Worm (Caenorhabditis elegans): ENCODE measurements around the gene nhr-219.
A peak's percentile ranks its signal among the peaks of the same experiment; 100 is the strongest.

The nhr-219 gene

ce11 chrV:8983604-8984003 is 17.6 kb upstream of the nhr-219 start, which contains the start of gene str-86:
Gene str-86, minus strand, starts transcription at chrV:8983704.
- TF ChIP-seq unc-39 (tag; optimal IDR thresholded peaks at IDR 0.05), result no peak
- no peak for TF ChIP-seq elt-3 (tag; optimal IDR thresholded peaks at IDR 0.05)
- no peak for TF ChIP-seq blmp-1 (tag; optimal IDR thresholded peaks at IDR 0.05; ENCODE audit: insufficient read depth)
- no peak for TF ChIP-seq sma-3 (GFP tag; optimal IDR thresholded peaks at IDR 0.05)
- TF ChIP-seq unc-62 (GFP tag; optimal IDR thresholded peaks at IDR 0.05), result no peak
- no peak for TF ChIP-seq nhr-237 (tag; optimal IDR thresholded peaks at IDR 0.05)
- TF ChIP-seq lin-13 (GFP tag; optimal IDR thresholded peaks at IDR 0.05), result no peak

- TF ChIP-seq ZK546.5 (tag; optimal IDR thresholded peaks at IDR 0.05) (no peak), sma-3 (GFP tag; optimal IDR thresholded peaks at IDR 0.05) (no peak), mdl-1 (tag; optimal IDR thresholded peaks at IDR 0.05) (no peak), nhr-6 (tag; optimal IDR thresholded peaks at IDR 0.05) (no peak), mbf-1 (tag; optimal IDR thresholded peaks at IDR 0.05) (no peak), egl-27 (tag; optimal IDR thresholded peaks at IDR 0.05) (no peak), snpc-4 (tag; optimal IDR thresholded peaks at IDR 0.05) (no peak), zag-1 (tag; optimal IDR thresholded peaks at IDR 0.05) (no peak)
These were observed 14.9 kb upstream of the nhr-219 start, which contains the start of gene str-84 for ce11 chrV:8980845-8981244. Gene str-84, minus strand, starts transcription at chrV:8980945.

- no peak for TF ChIP-seq C34F6.9 (tag; optimal IDR thresholded peaks at IDR 0.05)
- no peak for TF ChIP-seq fos-1 (tag; optimal IDR thresholded peaks at IDR 0.05)
- no peak for TF ChIP-seq egl-27 (tag; optimal IDR thresholded peaks at IDR 0.05)
- no peak for TF ChIP-seq nhr-77 (tag; optimal IDR thresholded peaks at IDR 0.05)
- TF ChIP-seq Y55F3AM.14 (GFP tag; optimal IDR thresholded peaks at IDR 0.05), result no peak
- TF ChIP-seq F13H6.1 (tag; optimal IDR thresholded peaks at IDR 0.05), result no peak
- TF ChIP-seq dmd-4 (tag; optimal IDR thresholded peaks at IDR 0.05), result no peak
- TF ChIP-seq mdl-1 (tag; optimal IDR thresholded peaks at IDR 0.05), result no peak
- TF ChIP-seq ztf-1 (GFP tag; conservative IDR thresholded peaks at IDR 0.05), result no peak
- TF ChIP-seq ceh-82 (tag; optimal IDR thresholded peaks at IDR 0.05), result no peak
- no peak for TF ChIP-seq elt-3 (tag; optimal IDR thresholded peaks at IDR 0.05)
These were observed 11.9 kb upstream of the nhr-219 start for ce11 chrV:8977895-8978294.

- no peak for TF ChIP-seq sma-9 (GFP tag; optimal IDR thresholded peaks at IDR 0.05)
- TF ChIP-seq sma-9 (tag; optimal IDR thresholded peaks at IDR 0.05), result no peak
- no peak for TF ChIP-seq ama-1 (optimal IDR thresholded peaks at IDR 0.05)
- TF ChIP-seq crh-2 (tag; optimal IDR thresholded peaks at IDR 0.05), result peak; percentile 27
- TF ChIP-seq Y55F3AM.14 (GFP tag; optimal IDR thresholded peaks at IDR 0.05), result no peak
- no peak for TF ChIP-seq lin-39 (tag; optimal IDR thresholded peaks at IDR 0.05)
- TF ChIP-seq nhr-129 (tag; optimal IDR thresholded peaks at IDR 0.05), result no peak
- no peak for TF ChIP-seq nhr-12 (tag; optimal IDR thresholded peaks at IDR 0.05)
- TF ChIP-seq ZK546.5 (tag; optimal IDR thresholded peaks at IDR 0.05), result no peak
- peak; percentile 78 for TF ChIP-seq fos-1 (tag; optimal IDR thresholded peaks at IDR 0.05)
These were observed 9.0 kb upstream of the nhr-219 start, which contains the start of gene nhr-143 for ce11 chrV:8974889-8975422. Gene nhr-143, minus strand, starts transcription at chrV:8974939.

ce11 chrV:8972271-8972670 is 6.3 kb upstream of the nhr-219 start, which contains the start of gene nhr-195:
Gene nhr-195, minus strand, starts transcription at chrV:8972371.
- TF ChIP-seq lsy-2 (tag; optimal IDR thresholded peaks at IDR 0.05), result no peak
- TF ChIP-seq F13H6.1 (tag; optimal IDR thresholded peaks at IDR 0.05), result no peak
- TF ChIP-seq snpc-4 (tag; optimal IDR thresholded peaks at IDR 0.05), result no peak
- no peak for TF ChIP-seq ZK546.5 (tag; optimal IDR thresholded peaks at IDR 0.05)
- no peak for TF ChIP-seq skn-1 (tag; optimal IDR thresholded peaks at IDR 0.05)
- TF ChIP-seq nhr-23 (tag; optimal IDR thresholded peaks at IDR 0.05), result no peak
- no peak for TF ChIP-seq unc-62 (GFP tag; optimal IDR thresholded peaks at IDR 0.05)
- TF ChIP-seq gmeb-1 (tag; optimal IDR thresholded peaks at IDR 0.05), result no peak
- no peak for TF ChIP-seq elt-3 (tag; optimal IDR thresholded peaks at IDR 0.05)
- TF ChIP-seq lin-13 (GFP tag; optimal IDR thresholded peaks at IDR 0.05), result no peak
- no peak for TF ChIP-seq unc-55 (GFP tag; optimal IDR thresholded peaks at IDR 0.05)
- no peak for TF ChIP-seq nhr-237 (tag; optimal IDR thresholded peaks at IDR 0.05)
- no peak for TF ChIP-seq sma-9 (GFP tag; optimal IDR thresholded peaks at IDR 0.05)
- TF ChIP-seq sma-9 (tag; optimal IDR thresholded peaks at IDR 0.05), result no peak
- no peak for TF ChIP-seq R02D3.7 (tag; optimal IDR thresholded peaks at IDR 0.05)
- no peak for TF ChIP-seq peb-1 (tag; optimal IDR thresholded peaks at IDR 0.05)
- TF ChIP-seq mab-5 (tag; optimal IDR thresholded peaks at IDR 0.05), result no peak
